Worm (Caenorhabditis elegans): Measurements from ENCODE around the gene C10C6.3.
A peak's percentile ranks its signal among the peaks of the same experiment; 100 is the strongest.

The C10C6.3 gene

ce11 chrIV:11492345-11492744 lies 27.3 kb upstream of the C10C6.3 start:
- TF ChIP-seq daf-19 (GFP tag; conservative IDR thresholded peaks at IDR 0.05) = no peak
- TF ChIP-seq ceh-82 (tag; optimal IDR thresholded peaks at IDR 0.05) = no peak
- TF ChIP-seq zag-1 (tag; optimal IDR thresholded peaks at IDR 0.05) = no peak
- TF ChIP-seq tag-97 (GFP tag; IDR thresholded peaks at IDR 0.05) = no peak
- peak; percentile 47 for TF ChIP-seq hlh-30 (tag; optimal IDR thresholded peaks at IDR 0.05; ENCODE audit: insufficient read depth)
- TF ChIP-seq aha-1 (tag) = peak; percentile 83
- no peak for TF ChIP-seq D1046.2 (GFP tag; IDR thresholded peaks at IDR 0.05)
- TF ChIP-seq lin-15B (tag; optimal IDR thresholded peaks at IDR 0.05) = no peak
- no peak for TF ChIP-seq lin-1 (GFP tag; IDR thresholded peaks at IDR 0.05)
- TF ChIP-seq daf-16 (GFP tag; optimal IDR thresholded peaks at IDR 0.05) = no peak
- no peak for TF ChIP-seq daf-16 (tag; optimal IDR thresholded peaks at IDR 0.05)
- no peak for TF ChIP-seq ctbp-1 (GFP tag; IDR thresholded peaks at IDR 0.05)
- TF ChIP-seq spr-3 (GFP tag; optimal IDR thresholded peaks at IDR 0.05) = no peak
- no peak for TF ChIP-seq ztf-7 (tag; optimal IDR thresholded peaks at IDR 0.05)
- TF ChIP-seq F26F4.8 (GFP tag; conservative IDR thresholded peaks at IDR 0.05) = no peak
- no peak for TF ChIP-seq hif-1 (tag; optimal IDR thresholded peaks at IDR 0.05)
- TF ChIP-seq madf-5 (GFP tag; IDR thresholded peaks at IDR 0.05) = no peak
- TF ChIP-seq Y75B8A.6 (GFP tag; IDR thresholded peaks at IDR 0.05) = no peak
- TF ChIP-seq dmd-6 (GFP tag; IDR thresholded peaks at IDR 0.05) = peak; percentile 28; the same call in 1 of the 2 replicates
- TF ChIP-seq lin-39 (tag; optimal IDR thresholded peaks at IDR 0.05) = no peak
- no peak for TF ChIP-seq arid-1 (GFP tag; conservative IDR thresholded peaks at IDR 0.05)
- TF ChIP-seq nhr-28 (tag; optimal IDR thresholded peaks at IDR 0.05) = peak; percentile 48
- TF ChIP-seq F10B5.3 (tag; optimal IDR thresholded peaks at IDR 0.05) = no peak

- TF ChIP-seq fkh-10 (GFP tag; optimal IDR thresholded peaks at IDR 0.05) (no peak), zip-11 (GFP tag; IDR thresholded peaks at IDR 0.05) (no peak), unc-130 (GFP tag; optimal IDR thresholded peaks at IDR 0.05) (no peak), hlh-30 (tag; optimal IDR thresholded peaks at IDR 0.05; ENCODE audit: insufficient read depth) (peak; percentile 45), lsy-2 (tag; optimal IDR thresholded peaks at IDR 0.05) (peak in 1 of 2 experiments; percentile 46), ZK546.5 (tag; optimal IDR thresholded peaks at IDR 0.05) (no peak), dmd-8 (GFP tag; IDR thresholded peaks at IDR 0.05) (no peak), Y75B8A.6 (GFP tag; IDR thresholded peaks at IDR 0.05) (no peak), egl-43 (GFP tag; IDR thresholded peaks at IDR 0.05) (no peak), mep-1 (tag; optimal IDR thresholded peaks at IDR 0.05) (peak; percentile 12), lin-15B (tag; optimal IDR thresholded peaks at IDR 0.05) (no peak), ztf-11 (tag; optimal IDR thresholded peaks at IDR 0.05) (no peak), nhr-41 (GFP tag; IDR thresholded peaks at IDR 0.05) (no peak), zfp-2 (tag; optimal IDR thresholded peaks at IDR 0.05) (no peak), dmd-6 (GFP tag; IDR thresholded peaks at IDR 0.05) (peak; percentile 49), mxl-3 (GFP tag; optimal IDR thresholded peaks at IDR 0.05) (no peak), ceh-28 (tag; optimal IDR thresholded peaks at IDR 0.05) (no peak), daf-8 (GFP tag; IDR thresholded peaks at IDR 0.05) (no peak), nhr-42 (GFP tag; IDR thresholded peaks at IDR 0.05) (no peak), sdz-12 (GFP tag; optimal IDR thresholded peaks at IDR 0.05) (no peak), zip-2 (tag; optimal IDR thresholded peaks at IDR 0.05) (no peak), lin-39 (tag; optimal IDR thresholded peaks at IDR 0.05) (no peak), hlh-11 (tag; optimal IDR thresholded peaks at IDR 0.05) (peak; percentile 82), mxl-2 (GFP tag; conservative IDR thresholded peaks at IDR 0.05) (no peak), ces-1 (GFP tag; optimal IDR thresholded peaks at IDR 0.05) (no peak), nhr-25 (tag; optimal IDR thresholded peaks at IDR 0.05; ENCODE audit: borderline replicate concordance, insufficient read depth) (peak; percentile 21), set-16 (GFP tag; IDR thresholded peaks at IDR 0.05) (no peak), dve-1 (tag; optimal IDR thresholded peaks at IDR 0.05; ENCODE audit: insufficient read depth) (peak; percentile 65), lin-38 (GFP tag; IDR thresholded peaks at IDR 0.05) (0 out of 2 replicates have a peak, but pooled peaks have one; percentile 19), nhr-237 (tag; optimal IDR thresholded peaks at IDR 0.05) (no peak), ama-1 (optimal IDR thresholded peaks at IDR 0.05) (no peak), tag-97 (GFP tag; IDR thresholded peaks at IDR 0.05) (no peak), lim-7 (GFP tag; IDR thresholded peaks at IDR 0.05) (no peak), skn-1 (tag; optimal IDR thresholded peaks at IDR 0.05) (no peak), Y48G9A.11 (GFP tag; IDR thresholded peaks at IDR 0.05) (no peak)
These were observed 26.4 kb upstream of the C10C6.3 start for ce11 chrIV:11491422-11491821.

All from whole organism, L4 larva.